Worm (Caenorhabditis elegans): ENCODE measurements around the gene Y54G2A.57.

- no peak for TF ChIP-seq unc-62 (GFP tag; optimal IDR thresholded peaks at IDR 0.05)
- peak; percentile 26 for TF ChIP-seq ama-1 (optimal IDR thresholded peaks at IDR 0.05)
- no peak for TF ChIP-seq ama-1 (GFP tag; optimal IDR thresholded peaks at IDR 0.05)
- no peak for TF ChIP-seq ZK185.1 (tag; optimal IDR thresholded peaks at IDR 0.05; ENCODE audit: poor library complexity, severe bottlenecking)
- no peak for TF ChIP-seq ztf-26 (tag; optimal IDR thresholded peaks at IDR 0.05)
- no peak for TF ChIP-seq cebp-2 (GFP tag; IDR thresholded peaks at IDR 0.05)
- TF ChIP-seq nhr-27 (tag; optimal IDR thresholded peaks at IDR 0.05), result no peak
- no peak for TF ChIP-seq Y56A3A.18 (GFP tag; IDR thresholded peaks at IDR 0.05)
- TF ChIP-seq F57A8.1 (GFP tag; optimal IDR thresholded peaks at IDR 0.05), result no peak
- no peak for TF ChIP-seq mxl-1 (tag; optimal IDR thresholded peaks at IDR 0.05)
- no peak for TF ChIP-seq ceh-79 (tag; optimal IDR thresholded peaks at IDR 0.05)
These were observed 41.3 kb upstream of the Y54G2A.57 start, which contains the start of gene manf-1 for ce11 chrIV:2928409-2928808.

Measured in whole organism, young adult.